Fruit fly (Drosophila melanogaster) whole organism, pupa: ENCODE results near the gene mub.

Source experiments
- CG12605 ChIP-seq: fragments of 200-800 bp; sonication (Bioruptor generic); IDR thresholded peaks from 2 replicates; pipeline ENCODE4 v1.3.6; 2022; ENCODE audit warnings: missing biosample characterization, missing genetic modification characterization
- D1 ChIP-seq: fragments of 200-800 bp; sonication (Bioruptor generic); optimal IDR thresholded peaks from 2 replicates; lab custom pipeline; 2018; ENCODE audit warnings: missing biosample characterization, mild to moderate bottlenecking, missing genetic modification characterization, moderate library complexity
- fd96Ca ChIP-seq: fragments of 200-800 bp; sonication (Bioruptor generic); IDR thresholded peaks from 3 replicates; pipeline ENCODE4 v1.3.6; 2022; ENCODE audit warnings: missing biosample characterization, missing genetic modification characterization

- no peak for TF ChIP-seq D1 (tag; lab: Kevin White, UChicago)
- no peak for TF ChIP-seq fd96Ca
- peak; percentile 32; the same call in 1 of the 2 replicates for TF ChIP-seq CG12605 (GFP tag; lab: Robert Waterston, UW)
Measured at dm6 chr3L:21821780-21822179, 22.8 kb upstream of the mub start, which contains the start of gene CycH.
